Fruit fly (Drosophila melanogaster) whole organism, adult: Measurements from ENCODE around the gene defl.

ENCODE experiments used
- CG11617 ChIP-seq: fragments of 200-800 bp; sonication (Bioruptor generic); optimal IDR thresholded peaks from 2 replicates; lab custom pipeline; 2017; ENCODE audit warnings: mild to moderate bottlenecking, missing biosample characterization, missing genetic modification reagents, missing genetic modification characterization
- CG12768 ChIP-seq: fragments of 200-800 bp; sonication (Bioruptor generic); optimal IDR thresholded peaks from 2 replicates; lab custom pipeline; 2017; ENCODE audit warnings: missing biosample characterization, missing genetic modification characterization, mild to moderate bottlenecking, moderate library complexity, missing genetic modification reagents
- CG14711 ChIP-seq: fragments of 200-800 bp; sonication (Bioruptor generic); optimal IDR thresholded peaks from 2 replicates; lab custom pipeline; 2018; ENCODE audit warnings: missing biosample characterization, mild to moderate bottlenecking, missing genetic modification characterization, moderate library complexity
- CG1620 ChIP-seq: fragments of 200-800 bp; sonication (Bioruptor generic); optimal IDR thresholded peaks from 2 replicates; lab custom pipeline; 2016; ENCODE audit warnings: missing biosample characterization, missing genetic modification characterization
- CG33017 ChIP-seq: fragments of 200-800 bp; sonication (Bioruptor generic); optimal IDR thresholded peaks from 2 replicates; lab custom pipeline; 2018; ENCODE audit warnings: missing biosample characterization, mild to moderate bottlenecking, missing genetic modification characterization, moderate library complexity
- CG5204 ChIP-seq: fragments of 200-800 bp; sonication (Bioruptor generic); optimal IDR thresholded peaks from 2 replicates; lab custom pipeline; 2016; ENCODE audit warnings: missing biosample characterization, missing genetic modification characterization
- CG7045 ChIP-seq: fragments of 200-800 bp; sonication (Bioruptor generic); optimal IDR thresholded peaks from 2 replicates; lab custom pipeline; 2017; ENCODE audit warnings: missing biosample characterization, mild to moderate bottlenecking, missing genetic modification characterization
- CG7101 ChIP-seq: fragments of 200-800 bp; sonication (Bioruptor generic); optimal IDR thresholded peaks from 2 replicates; lab custom pipeline; 2018; ENCODE audit warnings: missing biosample characterization, mild to moderate bottlenecking, missing genetic modification characterization, moderate library complexity
- Clk ChIP-seq: fragments of 200-800 bp; sonication (Bioruptor generic); optimal IDR thresholded peaks from 2 replicates; lab custom pipeline; 2017; ENCODE audit warnings: missing biosample characterization, missing genetic modification characterization
- Crg-1 ChIP-seq: fragments of 200-800 bp; sonication (Bioruptor generic); optimal IDR thresholded peaks from 2 replicates; lab custom pipeline; 2016; ENCODE audit warnings: missing biosample characterization, missing genetic modification characterization
- Hr96 ChIP-seq: fragments of 200-800 bp; sonication (Bioruptor generic); optimal IDR thresholded peaks from 2 replicates; lab custom pipeline; 2016; ENCODE audit warnings: missing biosample characterization, missing genetic modification characterization
- Mnt ChIP-seq: fragments of 200-800 bp; sonication (Bioruptor generic); optimal IDR thresholded peaks from 2 replicates; lab custom pipeline; 2016; ENCODE audit warnings: missing biosample characterization, mild to moderate bottlenecking, missing genetic modification characterization
- bab1 ChIP-seq: fragments of 200-800 bp; sonication (Bioruptor generic); optimal IDR thresholded peaks from 3 replicates; lab custom pipeline; 2019; ENCODE audit warnings: missing biosample characterization, mild to moderate bottlenecking, missing genetic modification characterization, moderate library complexity
- cic ChIP-seq: fragments of 200-800 bp; sonication (Bioruptor generic); optimal IDR thresholded peaks from 2 replicates; lab custom pipeline; 2017; ENCODE audit warnings: missing biosample characterization, mild to moderate bottlenecking, missing genetic modification characterization, moderate library complexity
- cnc ChIP-seq, 2 experiments: fragments of >200 bp; optimal IDR thresholded peaks; 2 replicates each; lab custom pipeline; 2017
- kay ChIP-seq: fragments of 200-800 bp; sonication (Bioruptor generic); peaks from one replicate; lab custom pipeline; 2016; ENCODE audit warnings: missing biosample characterization, missing genetic modification characterization, borderline replicate concordance
- ovo ChIP-seq: fragments of 200-800 bp; sonication (Bioruptor generic); optimal IDR thresholded peaks from 2 replicates; lab custom pipeline; 2016; ENCODE audit warnings: missing biosample characterization, missing genetic modification characterization
- pad ChIP-seq: fragments of 200-800 bp; sonication (Bioruptor generic); optimal IDR thresholded peaks from 3 replicates; lab custom pipeline; 2017; ENCODE audit warnings: missing biosample characterization, missing genetic modification characterization, mild to moderate bottlenecking, moderate library complexity, missing genetic modification reagents
- tj ChIP-seq: fragments of 200-800 bp; sonication (Bioruptor generic); optimal IDR thresholded peaks from 3 replicates; lab custom pipeline; 2017; ENCODE audit warnings: missing biosample characterization, mild to moderate bottlenecking, missing genetic modification characterization, moderate library complexity
- toe ChIP-seq: fragments of 200-800 bp; sonication (Bioruptor generic); optimal IDR thresholded peaks from 2 replicates; lab custom pipeline; 2016; ENCODE audit warnings: missing biosample characterization, missing genetic modification characterization

The defl gene

dm6 chr3L:9703495-9703894, 19.7 kb upstream of the defl start, which contains the start of gene CG6761:
CG6761 (minus strand) TSS chr3L:9703595.
- TF ChIP-seq Hr96 (GFP tag; lab: Kevin White, UChicago) (no peak), CG11617 (no peak), Clk (no peak), CG7101 (no peak), ovo (GFP tag; lab: Kevin White, UChicago) (no peak), CG33017 (no peak), kay (no peak), bab1 (GFP tag; lab: Kevin White, UChicago) (no peak), tj (GFP tag; lab: Kevin White, UChicago) (no peak), Mnt (GFP tag; lab: Kevin White, UChicago) (no peak), CG7045 (GFP tag; lab: Kevin White, UChicago) (no peak), CG1620 (GFP tag; lab: Kevin White, UChicago) (no peak), CG5204 (GFP tag; lab: Kevin White, UChicago) (no peak), cnc (optimal IDR thresholded peaks at IDR 0.05; lab: Kevin White, UChicago) (no peak), pad (GFP tag; lab: Kevin White, UChicago) (no peak), cic (GFP tag; lab: Kevin White, UChicago) (no peak), toe (GFP tag; lab: Kevin White, UChicago) (no peak)

- TF ChIP-seq Clk, result no peak
- TF ChIP-seq kay, result no peak
- TF ChIP-seq cic (GFP tag; lab: Kevin White, UChicago), result peak; percentile 40
- TF ChIP-seq CG14711, result no peak
- TF ChIP-seq toe (GFP tag; lab: Kevin White, UChicago), result no peak
- TF ChIP-seq CG1620 (GFP tag; lab: Kevin White, UChicago), result no peak
- TF ChIP-seq bab1 (GFP tag; lab: Kevin White, UChicago), result peak; percentile 46
- peak; percentile 14 for TF ChIP-seq pad (GFP tag; lab: Kevin White, UChicago)
- no peak for TF ChIP-seq Hr96 (GFP tag; lab: Kevin White, UChicago)
Measured at dm6 chr3L:9704162-9704748, 19.0 kb upstream of the defl start, which contains the start of gene CG16711. CG16711 (plus strand) TSS chr3L:9704331.

- no peak for TF ChIP-seq CG33017
- TF ChIP-seq CG1620 (GFP tag; lab: Kevin White, UChicago), result no peak
- TF ChIP-seq toe (GFP tag; lab: Kevin White, UChicago), result no peak
- TF ChIP-seq bab1 (GFP tag; lab: Kevin White, UChicago), result no peak
- no peak for TF ChIP-seq CG11617
- no peak for TF ChIP-seq CG14711
- no peak for TF ChIP-seq kay
- TF ChIP-seq Mnt (GFP tag; lab: Kevin White, UChicago), result no peak
- no peak for TF ChIP-seq cic (GFP tag; lab: Kevin White, UChicago)
Measured at dm6 chr3L:9705591-9705990, 17.6 kb upstream of the defl start.

- no peak for TF ChIP-seq Clk
- TF ChIP-seq ovo (GFP tag; lab: Kevin White, UChicago), result no peak
- no peak for TF ChIP-seq CG11617
- no peak for TF ChIP-seq tj (GFP tag; lab: Kevin White, UChicago)
- TF ChIP-seq pad (GFP tag; lab: Kevin White, UChicago), result no peak
- no peak for TF ChIP-seq kay
- no peak for TF ChIP-seq Crg-1 (GFP tag; lab: Kevin White, UChicago)
Measured at dm6 chr3L:9708797-9709196, 14.4 kb upstream of the defl start.

- TF ChIP-seq CG14711, result no peak
- TF ChIP-seq kay, result no peak
- TF ChIP-seq cic (GFP tag; lab: Kevin White, UChicago), result peak; percentile 1
Measured at dm6 chr3L:9711203-9711602, 12.0 kb upstream of the defl start.

- no peak for TF ChIP-seq CG14711
- no peak for TF ChIP-seq CG5204 (GFP tag; lab: Kevin White, UChicago)
- no peak for TF ChIP-seq CG12768 (GFP tag; lab: Kevin White, UChicago)
- TF ChIP-seq CG11617, result no peak
- no peak for TF ChIP-seq toe (GFP tag; lab: Kevin White, UChicago)
- peak in 1 of 2 experiments; percentile 69 for TF ChIP-seq cnc (optimal IDR thresholded peaks at IDR 0.05; lab: Kevin White, UChicago)
- TF ChIP-seq Hr96 (GFP tag; lab: Kevin White, UChicago), result no peak
- TF ChIP-seq CG7101, result no peak
Measured at dm6 chr3L:9712066-9712789, 11.0 kb upstream of the defl start.

- TF ChIP-seq CG11617 (no peak), kay (peak; percentile 74)
Measured at dm6 chr3L:9713383-9713827, 9.8 kb upstream of the defl start, which contains the start of gene SH3PX1. SH3PX1 (minus strand) TSS chr3L:9713827.
